Fruit fly (Drosophila melanogaster): ENCODE data around the gene Myo95E.

DNA sequence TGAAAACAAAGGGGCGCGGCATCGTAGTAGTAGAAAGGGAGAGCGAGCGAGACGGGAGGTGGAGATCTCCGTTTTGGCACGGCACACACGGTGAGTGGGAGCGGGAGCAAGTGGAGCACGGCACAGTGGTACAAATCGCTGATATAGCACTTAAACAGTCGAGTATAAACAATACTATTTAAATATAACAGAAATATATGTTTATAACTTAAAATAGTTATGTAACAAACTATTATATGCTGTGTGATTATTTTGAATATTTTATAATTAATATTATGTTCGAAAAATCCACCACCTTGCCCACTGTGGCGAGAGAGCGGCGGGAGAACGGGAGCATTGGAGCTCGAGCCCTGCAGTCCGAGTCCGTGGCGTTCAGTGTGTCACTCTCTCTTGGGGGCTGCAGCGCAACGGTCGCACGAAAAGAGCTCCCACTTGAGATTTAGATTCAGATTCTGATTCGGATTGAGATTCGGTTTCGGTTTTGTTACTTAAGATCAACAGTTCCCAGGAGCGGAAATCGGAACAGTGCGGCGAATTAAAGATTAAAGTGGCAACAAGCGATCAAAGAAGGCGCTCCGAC lies 20.2 kb downstream of the Myo95E start, which contains the start of gene Kal1:
- TF ChIP-seq pan (optimal IDR thresholded peaks at IDR 0.05) (no peak), EcR (GFP tag; optimal IDR thresholded peaks at IDR 0.05) (no peak), psq (optimal IDR thresholded peaks at IDR 0.05) (no peak)
